Worm (Caenorhabditis elegans): ENCODE results near the gene Y54G2A.15.

Gene Y54G2A.15

DNA sequence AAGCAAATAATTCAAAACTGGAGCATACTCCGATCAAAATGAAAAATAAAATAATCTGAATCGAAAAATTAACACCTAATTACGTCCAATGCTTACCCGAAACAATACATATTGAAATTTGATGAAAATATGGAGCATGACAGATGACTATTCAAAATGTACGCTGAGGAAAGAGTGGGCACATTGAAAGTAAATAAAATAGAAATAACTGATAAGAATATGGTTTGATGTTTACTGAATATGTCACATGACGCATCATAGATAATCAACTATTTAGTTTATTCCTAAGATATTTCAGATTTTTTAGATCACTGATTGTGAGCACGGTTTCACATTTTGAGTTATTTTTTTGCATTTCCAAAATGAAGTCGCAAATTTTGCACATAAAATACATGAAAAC lies 45.4 kb downstream of the Y54G2A.15 start, which contains the start of gene Y54G2A.52:
Y54G2A.52 (minus strand) TSS at position 348 of the 400 bp plus-strand sequence.
- TF ChIP-seq ceh-90 (tag; optimal IDR thresholded peaks at IDR 0.05) (no peak), elt-2 (tag; optimal IDR thresholded peaks at IDR 0.05) (peak; percentile 63), lin-35 (GFP tag; optimal IDR thresholded peaks at IDR 0.05) (peak in 1 of 2 experiments; percentile 38)

DNA sequence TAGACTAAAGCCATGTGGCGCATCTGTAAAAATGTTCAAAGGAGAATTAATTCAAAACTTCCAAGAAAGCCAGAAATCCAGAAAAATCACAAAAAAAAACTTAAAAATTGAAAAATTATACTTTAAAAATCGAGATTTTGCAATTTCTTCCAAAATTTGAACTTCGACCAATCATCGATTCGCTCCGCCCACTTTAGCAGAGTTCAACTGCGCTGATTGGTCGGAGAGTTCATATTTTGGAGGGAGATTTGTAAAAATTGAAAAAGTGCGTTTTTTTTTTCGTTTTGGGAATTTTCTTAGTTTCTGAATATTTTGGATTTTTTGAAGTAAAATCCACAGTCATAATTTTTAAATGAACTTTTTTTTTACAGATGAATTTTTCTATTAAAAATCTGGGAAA lies 49.8 kb downstream of the Y54G2A.15 start:
- no peak for TF ChIP-seq efl-1 (optimal IDR thresholded peaks at IDR 0.05)
- peak in 1 of 2 experiments; percentile 25 for TF ChIP-seq efl-1 (GFP tag; optimal IDR thresholded peaks at IDR 0.05 in 1 of 2)
- no peak for TF ChIP-seq mab-9 (GFP tag; IDR thresholded peaks at IDR 0.05)
